Fruit fly (Drosophila melanogaster): ENCODE data around the gene CG7556.
A peak's percentile ranks its signal among the peaks of the same experiment; 100 is the strongest.

The CG7556 gene

dm6 chrX:19157471-19157870, 22.2 kb downstream of the CG7556 start:
- no peak for TF ChIP-seq CG14711 (tag; optimal IDR thresholded peaks at IDR 0.05)
- no peak for TF ChIP-seq bab1 (GFP tag; optimal IDR thresholded peaks at IDR 0.05)

- TF ChIP-seq CG7101 (tag; optimal IDR thresholded peaks at IDR 0.05) (peak; percentile 8), Hr96 (GFP tag; optimal IDR thresholded peaks at IDR 0.05) (no peak), Crg-1 (GFP tag; optimal IDR thresholded peaks at IDR 0.05) (no peak), Mnt (GFP tag; optimal IDR thresholded peaks at IDR 0.05) (no peak), CG1620 (GFP tag; optimal IDR thresholded peaks at IDR 0.05) (no peak), CG33017 (tag; optimal IDR thresholded peaks at IDR 0.05) (no peak), CG7045 (GFP tag; optimal IDR thresholded peaks at IDR 0.05) (peak; percentile 13), kay (GFP tag; ENCODE audit: borderline replicate concordance) (no peak), CG11617 (GFP tag; optimal IDR thresholded peaks at IDR 0.05) (no peak), Clk (GFP tag; optimal IDR thresholded peaks at IDR 0.05) (no peak), bab1 (GFP tag; optimal IDR thresholded peaks at IDR 0.05) (no peak), cic (GFP tag; optimal IDR thresholded peaks at IDR 0.05) (no peak), tj (GFP tag; optimal IDR thresholded peaks at IDR 0.05) (no peak), cnc (optimal IDR thresholded peaks at IDR 0.05) (no peak), CG5204 (GFP tag; optimal IDR thresholded peaks at IDR 0.05) (peak; percentile 18), ovo (GFP tag; optimal IDR thresholded peaks at IDR 0.05) (no peak), CG14711 (tag; optimal IDR thresholded peaks at IDR 0.05) (peak; percentile 35), toe (GFP tag; optimal IDR thresholded peaks at IDR 0.05) (no peak), pad (GFP tag; optimal IDR thresholded peaks at IDR 0.05) (no peak), CG12768 (GFP tag; optimal IDR thresholded peaks at IDR 0.05) (no peak)
These were observed 23.6 kb downstream of the CG7556 start for dm6 chrX:19155922-19156437.

- TF ChIP-seq Hr96 (GFP tag; optimal IDR thresholded peaks at IDR 0.05) (peak; percentile 46), Crg-1 (GFP tag; optimal IDR thresholded peaks at IDR 0.05) (peak; percentile 58), Clk (GFP tag; optimal IDR thresholded peaks at IDR 0.05) (peak; percentile 22), CG7101 (tag; optimal IDR thresholded peaks at IDR 0.05) (peak; percentile 82), toe (GFP tag; optimal IDR thresholded peaks at IDR 0.05) (no peak), ovo (GFP tag; optimal IDR thresholded peaks at IDR 0.05) (no peak), tj (GFP tag; optimal IDR thresholded peaks at IDR 0.05) (peak; percentile 37), CG12768 (GFP tag; optimal IDR thresholded peaks at IDR 0.05) (peak; percentile 72), CG14711 (tag; optimal IDR thresholded peaks at IDR 0.05) (peak; percentile 83), cnc (optimal IDR thresholded peaks at IDR 0.05) (no peak), bab1 (GFP tag; optimal IDR thresholded peaks at IDR 0.05) (peak; percentile 82), kay (GFP tag; ENCODE audit: borderline replicate concordance) (no peak), CG1620 (GFP tag; optimal IDR thresholded peaks at IDR 0.05) (no peak), cic (GFP tag; optimal IDR thresholded peaks at IDR 0.05) (peak; percentile 47), CG33017 (tag; optimal IDR thresholded peaks at IDR 0.05) (peak; percentile 81), CG11617 (GFP tag; optimal IDR thresholded peaks at IDR 0.05) (peak; percentile 54), Mnt (GFP tag; optimal IDR thresholded peaks at IDR 0.05) (peak; percentile 35), CG7045 (GFP tag; optimal IDR thresholded peaks at IDR 0.05) (peak; percentile 67), CG5204 (GFP tag; optimal IDR thresholded peaks at IDR 0.05) (peak; percentile 53), pad (GFP tag; optimal IDR thresholded peaks at IDR 0.05) (peak; percentile 55)
These were observed 24.6 kb downstream of the CG7556 start for dm6 chrX:19154998-19155397.

- no peak for TF ChIP-seq cnc (optimal IDR thresholded peaks at IDR 0.05)
- no peak for TF ChIP-seq CG11617 (GFP tag; optimal IDR thresholded peaks at IDR 0.05)
- TF ChIP-seq Mnt (GFP tag; optimal IDR thresholded peaks at IDR 0.05) = no peak
- no peak for TF ChIP-seq pad (GFP tag; optimal IDR thresholded peaks at IDR 0.05)
- TF ChIP-seq bab1 (GFP tag; optimal IDR thresholded peaks at IDR 0.05) = no peak
- no peak for TF ChIP-seq ovo (GFP tag; optimal IDR thresholded peaks at IDR 0.05)
- TF ChIP-seq cic (GFP tag; optimal IDR thresholded peaks at IDR 0.05) = no peak
- no peak for TF ChIP-seq CG12768 (GFP tag; optimal IDR thresholded peaks at IDR 0.05)
- TF ChIP-seq Hr96 (GFP tag; optimal IDR thresholded peaks at IDR 0.05) = no peak
- TF ChIP-seq CG5204 (GFP tag; optimal IDR thresholded peaks at IDR 0.05) = no peak
- no peak for TF ChIP-seq CG1620 (GFP tag; optimal IDR thresholded peaks at IDR 0.05)
- TF ChIP-seq toe (GFP tag; optimal IDR thresholded peaks at IDR 0.05) = no peak
- TF ChIP-seq CG33017 (tag; optimal IDR thresholded peaks at IDR 0.05) = no peak
- TF ChIP-seq Clk (GFP tag; optimal IDR thresholded peaks at IDR 0.05) = no peak
- TF ChIP-seq CG7045 (GFP tag; optimal IDR thresholded peaks at IDR 0.05) = no peak
- TF ChIP-seq kay (GFP tag; ENCODE audit: borderline replicate concordance) = no peak
- no peak for TF ChIP-seq CG7101 (tag; optimal IDR thresholded peaks at IDR 0.05)
- no peak for TF ChIP-seq tj (GFP tag; optimal IDR thresholded peaks at IDR 0.05)
These were observed 25.4 kb downstream of the CG7556 start for dm6 chrX:19154249-19154648.

- TF ChIP-seq cic (GFP tag; optimal IDR thresholded peaks at IDR 0.05) (peak; percentile 66), kay (GFP tag; ENCODE audit: borderline replicate concordance) (peak; percentile 93), CG33017 (tag; optimal IDR thresholded peaks at IDR 0.05) (no peak), pad (GFP tag; optimal IDR thresholded peaks at IDR 0.05) (peak; percentile 94), cnc (optimal IDR thresholded peaks at IDR 0.05) (no peak), ovo (GFP tag; optimal IDR thresholded peaks at IDR 0.05) (no peak), CG7101 (tag; optimal IDR thresholded peaks at IDR 0.05) (no peak), bab1 (GFP tag; optimal IDR thresholded peaks at IDR 0.05) (peak; percentile 63), CG7045 (GFP tag; optimal IDR thresholded peaks at IDR 0.05) (no peak), CG1620 (GFP tag; optimal IDR thresholded peaks at IDR 0.05) (no peak), Crg-1 (GFP tag; optimal IDR thresholded peaks at IDR 0.05) (no peak), tj (GFP tag; optimal IDR thresholded peaks at IDR 0.05) (peak; percentile 68), Clk (GFP tag; optimal IDR thresholded peaks at IDR 0.05) (no peak), Mnt (GFP tag; optimal IDR thresholded peaks at IDR 0.05) (peak; percentile 57), Hr96 (GFP tag; optimal IDR thresholded peaks at IDR 0.05) (no peak), CG5204 (GFP tag; optimal IDR thresholded peaks at IDR 0.05) (no peak), CG11617 (GFP tag; optimal IDR thresholded peaks at IDR 0.05) (no peak), CG14711 (tag; optimal IDR thresholded peaks at IDR 0.05) (no peak), CG12768 (GFP tag; optimal IDR thresholded peaks at IDR 0.05) (peak; percentile 53), toe (GFP tag; optimal IDR thresholded peaks at IDR 0.05) (no peak)
These were observed 26.1 kb downstream of the CG7556 start for dm6 chrX:19153288-19154130.

Data from whole organism, adult.